Worm (Caenorhabditis elegans) whole organism, early embryonic: ENCODE results near the gene mog-2.

Source experiments
- ama-1 ChIP-seq: fragments of 150-350 bp; optimal IDR thresholded peaks from 2 replicates; lab custom pipeline; 2014
- tbx-11 ChIP-seq: fragments of 200-800 bp; sonication (Bioruptor generic); IDR thresholded peaks from 2 replicates; pipeline ENCODE4 v1.3.6; 2022; ENCODE audit warnings: missing genetic modification characterization, missing compliant biosample characterization

- TF ChIP-seq ama-1 (lab: Kevin White, UChicago) (no peak), tbx-11 (GFP tag; lab: Robert Waterston, UW) (no peak)
Observed at ce11 chrII:4328716-4329115, 4.6 kb downstream of the mog-2 start, which contains the start of gene H20J04.4.
